Fruit fly (Drosophila melanogaster): ENCODE data around the gene CG8064.

CG8064 gene

dm6 chr3R:18242089-18242955, 41.1 kb upstream of the CG8064 start, which contains the start of the genes CG7156 and 14-3-3epsilon (continued):
- TF ChIP-seq insv (GFP tag; optimal IDR thresholded peaks at IDR 0.05) (peak in 1 of 2 experiments; percentile 21), pzg (GFP tag; optimal IDR thresholded peaks at IDR 0.05) (peak; percentile 70), CG33557 (GFP tag; optimal IDR thresholded peaks at IDR 0.05) (peak; percentile 6), odd (GFP tag; optimal IDR thresholded peaks at IDR 0.05) (peak; percentile 26), Atf3 (GFP tag; optimal IDR thresholded peaks at IDR 0.05) (no peak), chn (GFP tag; optimal IDR thresholded peaks at IDR 0.05) (peak; percentile 5), HmgZ (tag; optimal IDR thresholded peaks at IDR 0.05) (peak; percentile 18), CG4282 (GFP tag; optimal IDR thresholded peaks at IDR 0.05) (peak; percentile 9), CG18476 (GFP tag; optimal IDR thresholded peaks at IDR 0.05) (no peak), dpn (GFP tag; optimal IDR thresholded peaks at IDR 0.05) (peak in 1 of 2 experiments; percentile 45), CG13424 (tag; optimal IDR thresholded peaks at IDR 0.05) (peak; percentile 26), CrebB (tag; optimal IDR thresholded peaks at IDR 0.05) (no peak), knrl (GFP tag; IDR thresholded peaks at IDR 0.05; ENCODE audit: partially characterized antibody) (peak; percentile 60), CG13894 (tag; optimal IDR thresholded peaks at IDR 0.05) (no peak), CG17385 (GFP tag; optimal IDR thresholded peaks at IDR 0.05) (peak; percentile 51), MESR4 (GFP tag; optimal IDR thresholded peaks at IDR 0.05) (peak; percentile 88), CG10209 (GFP tag; optimal IDR thresholded peaks at IDR 0.05) (peak; percentile 1), ATbp (GFP tag; optimal IDR thresholded peaks at IDR 0.05) (peak; percentile 3), B-H2 (GFP tag; optimal IDR thresholded peaks at IDR 0.05) (no peak), Camta (GFP tag; optimal IDR thresholded peaks at IDR 0.05) (peak; percentile 25), sr (GFP tag; IDR thresholded peaks at IDR 0.05) (no peak), Hmr (GFP tag; optimal IDR thresholded peaks at IDR 0.05) (peak; percentile 46), Ada2b (GFP tag; IDR thresholded peaks at IDR 0.05) (no peak), crol (GFP tag; IDR thresholded peaks at IDR 0.05) (no peak), CG2116 (GFP tag; optimal IDR thresholded peaks at IDR 0.05) (peak; percentile 88), Dp (GFP tag; optimal IDR thresholded peaks at IDR 0.05) (peak; percentile 65), crc (GFP tag; optimal IDR thresholded peaks at IDR 0.05) (no peak), amos (GFP tag; IDR thresholded peaks at IDR 0.05; ENCODE audit: partially characterized antibody) (peak; percentile 64), BEAF-32 (GFP tag; optimal IDR thresholded peaks at IDR 0.05) (peak; percentile 92), D19A (tag; optimal IDR thresholded peaks at IDR 0.05) (no peak), Hr78 (GFP tag; optimal IDR thresholded peaks at IDR 0.05) (no peak), gem (tag; optimal IDR thresholded peaks at IDR 0.05) (peak; percentile 71), dati (GFP tag; IDR thresholded peaks at IDR 0.05) (no peak), CG1603 (tag; optimal IDR thresholded peaks at IDR 0.05) (peak; percentile 18), CG17361 (GFP tag; IDR thresholded peaks at IDR 0.05) (peak; percentile 73; the same call in 2 of the 3 replicates), CG18599 (GFP tag; optimal IDR thresholded peaks at IDR 0.05) (peak; percentile 42), CG13287 (GFP tag; IDR thresholded peaks at IDR 0.05; ENCODE audit: partially characterized antibody) (peak; percentile 59), Mrtf (GFP tag; IDR thresholded peaks at IDR 0.05) (no peak), CG16863 (GFP tag; optimal IDR thresholded peaks at IDR 0.05) (peak; percentile 4), ci (GFP tag; IDR thresholded peaks at IDR 0.05) (peak; percentile 72), ranshi (GFP tag; IDR thresholded peaks at IDR 0.05) (peak; percentile 50; the same call in 1 of the 2 replicates), Rfx (GFP tag; IDR thresholded peaks at IDR 0.05) (peak; percentile 38), Dref (GFP tag; IDR thresholded peaks at IDR 0.05) (peak; percentile 61), zfh1 (GFP tag; IDR thresholded peaks at IDR 0.05) (0 out of 3 replicates have a peak, but pooled peaks have one; percentile 37), CG10267 (tag; optimal IDR thresholded peaks at IDR 0.05) (peak; percentile 75), CG12071 (GFP tag; optimal IDR thresholded peaks at IDR 0.05) (peak; percentile 30), CG3838 (GFP tag; optimal IDR thresholded peaks at IDR 0.05) (peak; percentile 14)

Measured in whole organism, embryonic.